Worm (Caenorhabditis elegans): ENCODE results near the gene Y105C5B.11.

Y105C5B.11 gene

ce11 chrIV:15894819-15895218 lies 46.5 kb downstream of the Y105C5B.11 start:
- TF ChIP-seq him-1 (tag; optimal IDR thresholded peaks at IDR 0.05) (no peak), dao-5 (tag; optimal IDR thresholded peaks at IDR 0.05) (no peak), W03F9.2 (tag; optimal IDR thresholded peaks at IDR 0.05) (no peak)

ce11 chrIV:15894133-15894532 lies 47.2 kb downstream of the Y105C5B.11 start, which contains the start of gene srv-14:
srv-14 (minus strand) TSS chrIV:15894233.
- no peak for TF ChIP-seq him-1 (tag; optimal IDR thresholded peaks at IDR 0.05)
- no peak for TF ChIP-seq W03F9.2 (tag; optimal IDR thresholded peaks at IDR 0.05)
- no peak for TF ChIP-seq dao-5 (tag; optimal IDR thresholded peaks at IDR 0.05)
